Worm (Caenorhabditis elegans) whole organism, L1 larva: ENCODE results near the gene F54C8.1.

ENCODE experiments used
- C16A3.4 ChIP-seq: fragments of 150-350 bp; optimal IDR thresholded peaks from 2 replicates; lab custom pipeline; 2014; ENCODE audit warnings: missing biosample characterization, missing genetic modification characterization
- F16B12.6 ChIP-seq: fragments of 150-350 bp; optimal IDR thresholded peaks from 2 replicates; lab custom pipeline; 2014; ENCODE audit warnings: missing biosample characterization, missing genetic modification characterization
- alr-1 ChIP-seq: fragments of 200-800 bp; sonication (Bioruptor generic); optimal IDR thresholded peaks from 2 replicates; lab custom pipeline; 2018; ENCODE audit warnings: borderline replicate concordance, mild to moderate bottlenecking, missing genetic modification characterization, missing compliant biosample characterization
- ama-1 ChIP-seq: fragments of 150-350 bp; optimal IDR thresholded peaks from 2 replicates; lab custom pipeline; 2014
- ceh-8 ChIP-seq: fragments of 200-800 bp; sonication (Bioruptor generic); optimal IDR thresholded peaks from 2 replicates; lab custom pipeline; 2018; ENCODE audit warnings: mild to moderate bottlenecking, missing genetic modification characterization, moderate library complexity, missing compliant biosample characterization
- ceh-82 ChIP-seq, 3 experiments: fragments of 150-350 bp in 1 of 3; sonication (generic microtip) in 2 of 3; optimal IDR thresholded peaks; 2 replicates each; lab custom pipeline; 2014 to 2017; ENCODE audit warnings: missing biosample characterization in 3 of 3, missing genetic modification characterization in 3 of 3
- ceh-88 ChIP-seq: fragments of 200-800 bp; sonication (Bioruptor generic); IDR thresholded peaks from 2 replicates; pipeline ENCODE4 v1.3.6; 2022; ENCODE audit warnings: missing genetic modification characterization, missing compliant biosample characterization
- ceh-90 ChIP-seq: sonication (generic microtip); optimal IDR thresholded peaks from 2 replicates; lab custom pipeline; 2016; ENCODE audit warnings: missing genetic modification characterization, missing compliant biosample characterization
- ces-1 ChIP-seq: fragments of 150-350 bp; optimal IDR thresholded peaks from 2 replicates; lab custom pipeline; 2014; ENCODE audit warnings: missing biosample characterization, missing genetic modification reagents, missing genetic modification characterization
- dpl-1 ChIP-seq, 3 experiments: fragments of 150-350 bp in 2 of 3; sonication (generic microtip) in 1 of 3; optimal IDR thresholded peaks; 2 replicates each; lab custom pipeline; 2014 to 2017; ENCODE audit warnings: missing biosample characterization in 3 of 3, missing genetic modification characterization in 3 of 3, missing genetic modification reagents in 3 of 3
- dsc-1 ChIP-seq: sonication (generic microtip); optimal IDR thresholded peaks from 2 replicates; lab custom pipeline; 2016; ENCODE audit warnings: mild to moderate bottlenecking, missing genetic modification characterization, missing compliant biosample characterization
- efl-1 ChIP-seq, 4 experiments: fragments of 150-350 bp; optimal IDR thresholded peaks in 3 of 4; peaks in 1 of 4; 1 replicate in 1 of 4; 2 replicates in 3 of 4; lab custom pipeline; 2014; ENCODE audit warnings: missing biosample characterization in 2 of 4, missing genetic modification characterization in 2 of 4, missing genetic modification reagents in 2 of 4
- efl-3 ChIP-seq: fragments of 200-800 bp; sonication (Bioruptor generic); optimal IDR thresholded peaks from 2 replicates; lab custom pipeline; 2018; ENCODE audit warnings: mild to moderate bottlenecking, missing genetic modification characterization, missing compliant biosample characterization
- elt-2 ChIP-seq: sonication (generic microtip); optimal IDR thresholded peaks from 2 replicates; lab custom pipeline; 2016; ENCODE audit warnings: missing genetic modification characterization, mild to moderate bottlenecking, inconsistent platforms, missing compliant biosample characterization, missing genetic modification reagents
- elt-3 ChIP-seq, 6 experiments: fragments of 150-350 bp in 1 of 6; sonication (generic microtip); optimal IDR thresholded peaks; 2 replicates each; lab custom pipeline; 2017 to 2018; ENCODE audit warnings: missing biosample characterization in 6 of 6, missing genetic modification characterization in 6 of 6, inconsistent platforms in 1 of 6
- fkh-8 ChIP-seq: sonication (generic microtip); optimal IDR thresholded peaks from 2 replicates; lab custom pipeline; 2016; ENCODE audit warnings: mild to moderate bottlenecking, missing genetic modification characterization, missing compliant biosample characterization
- fos-1 ChIP-seq: fragments of 150-350 bp; optimal IDR thresholded peaks from 2 replicates; lab custom pipeline; 2014; ENCODE audit warnings: missing biosample characterization, missing genetic modification characterization
- grh-1 ChIP-seq: fragments of 200-800 bp; sonication (Bioruptor generic); IDR thresholded peaks from 2 replicates; pipeline ENCODE4 v1.3.6; 2022; ENCODE audit warnings: missing genetic modification reagents, missing genetic modification characterization, missing compliant biosample characterization
- hlh-4 ChIP-seq: sonication (generic microtip); optimal IDR thresholded peaks from 2 replicates; lab custom pipeline; 2016; ENCODE audit warnings: mild to moderate bottlenecking, missing genetic modification characterization, missing compliant biosample characterization
- irx-1 ChIP-seq: sonication (generic microtip); optimal IDR thresholded peaks from 2 replicates; lab custom pipeline; 2016; ENCODE audit warnings: missing genetic modification characterization, missing compliant biosample characterization
- jun-1 ChIP-seq: fragments of 150-350 bp; optimal IDR thresholded peaks from 2 replicates; lab custom pipeline; 2014; ENCODE audit warnings: missing biosample characterization, missing genetic modification reagents, missing genetic modification characterization
- lin-13 ChIP-seq: fragments of 150-350 bp; optimal IDR thresholded peaks from 2 replicates; lab custom pipeline; 2014; ENCODE audit warnings: missing biosample characterization, missing genetic modification reagents, missing genetic modification characterization
- lin-15B ChIP-seq: fragments of 150-350 bp; sonication (generic microtip); optimal IDR thresholded peaks from 3 replicates; lab custom pipeline; 2014; ENCODE audit warnings: missing biosample characterization, missing genetic modification characterization
- lin-35 ChIP-seq, 2 experiments: fragments of 150-350 bp; optimal IDR thresholded peaks; 2 replicates each; lab custom pipeline; 2014; ENCODE audit warnings: missing biosample characterization in 2 of 2, missing genetic modification characterization in 2 of 2, missing genetic modification reagents in 2 of 2
- lin-39 ChIP-seq: fragments of 150-350 bp; optimal IDR thresholded peaks from 2 replicates; lab custom pipeline; 2014; ENCODE audit warnings: missing biosample characterization, missing genetic modification reagents, missing genetic modification characterization
- lsy-2 ChIP-seq, 2 experiments: fragments of 150-350 bp; optimal IDR thresholded peaks; 2 replicates each; lab custom pipeline; 2014; ENCODE audit warnings: missing biosample characterization in 2 of 2, missing genetic modification characterization in 2 of 2
- mep-1 ChIP-seq: fragments of 150-350 bp; optimal IDR thresholded peaks from 2 replicates; lab custom pipeline; 2014; ENCODE audit warnings: missing biosample characterization, missing genetic modification characterization
- nhr-11 ChIP-seq: fragments of 150-350 bp; optimal IDR thresholded peaks from 2 replicates; lab custom pipeline; 2014; ENCODE audit warnings: missing biosample characterization, missing genetic modification characterization
- nhr-12 ChIP-seq: sonication (generic microtip); optimal IDR thresholded peaks from 2 replicates; lab custom pipeline; 2017; ENCODE audit warnings: missing biosample characterization, missing genetic modification characterization
- nhr-19 ChIP-seq: fragments of 200-800 bp; sonication (Bioruptor generic); conservative IDR thresholded peaks from 2 replicates; pipeline ENCODE4 v1.3.6; 2022; ENCODE audit warnings: missing genetic modification characterization, missing compliant biosample characterization
- nhr-20 ChIP-seq: sonication (generic microtip); optimal IDR thresholded peaks from 2 replicates; lab custom pipeline; 2016; ENCODE audit warnings: mild to moderate bottlenecking, missing genetic modification characterization, missing compliant biosample characterization
- nhr-237 ChIP-seq: fragments of 150-350 bp; optimal IDR thresholded peaks from 2 replicates; lab custom pipeline; 2014; ENCODE audit warnings: missing biosample characterization, missing genetic modification characterization
- nhr-28 ChIP-seq: fragments of 150-350 bp; optimal IDR thresholded peaks from 2 replicates; lab custom pipeline; 2014; ENCODE audit warnings: missing biosample characterization, missing genetic modification characterization
- nhr-47 ChIP-seq: sonication (generic microtip); optimal IDR thresholded peaks from 2 replicates; lab custom pipeline; 2016; ENCODE audit warnings: mild to moderate bottlenecking, missing genetic modification characterization, moderate library complexity, missing compliant biosample characterization
- nhr-77 ChIP-seq: fragments of 150-350 bp; optimal IDR thresholded peaks from 2 replicates; lab custom pipeline; 2014; ENCODE audit warnings: missing biosample characterization, missing genetic modification characterization
- nhr-85 ChIP-seq: sonication (generic microtip); peaks from one replicate; lab custom pipeline; 2016; ENCODE audit warnings: missing genetic modification characterization, inconsistent platforms, missing compliant biosample characterization
- nhr-90 ChIP-seq: sonication (generic microtip); optimal IDR thresholded peaks from 2 replicates; lab custom pipeline; 2016; ENCODE audit warnings: mild to moderate bottlenecking, missing genetic modification characterization, missing compliant biosample characterization; ENCODE audit not compliant: poor library complexity
- pag-3 ChIP-seq: sonication (generic microtip); optimal IDR thresholded peaks from 2 replicates; lab custom pipeline; 2017; ENCODE audit warnings: missing genetic modification characterization, mild to moderate bottlenecking, missing compliant biosample characterization, antibody characterized with exemption, borderline replicate concordance; ENCODE audit not compliant: insufficient read depth
- pax-3 ChIP-seq: fragments of 200-800 bp; sonication (Bioruptor generic); optimal IDR thresholded peaks from 2 replicates; lab custom pipeline; 2018; ENCODE audit warnings: mild to moderate bottlenecking, missing genetic modification characterization, moderate library complexity, missing compliant biosample characterization
- pqm-1 ChIP-seq: sonication (generic microtip); optimal IDR thresholded peaks from 3 replicates; lab custom pipeline; 2017; ENCODE audit warnings: missing biosample characterization, missing genetic modification characterization
- rnt-1 ChIP-seq: sonication (generic microtip); optimal IDR thresholded peaks from 2 replicates; lab custom pipeline; 2016; ENCODE audit warnings: mild to moderate bottlenecking, missing genetic modification characterization, moderate library complexity, missing compliant biosample characterization
- sox-4 ChIP-seq: sonication (generic microtip); optimal IDR thresholded peaks from 2 replicates; lab custom pipeline; 2016; ENCODE audit warnings: missing genetic modification characterization, missing compliant biosample characterization
- sptf-1 ChIP-seq: fragments of 150-350 bp; optimal IDR thresholded peaks from 2 replicates; lab custom pipeline; 2014; ENCODE audit warnings: missing biosample characterization, missing genetic modification characterization
- tbx-2 ChIP-seq: sonication (generic microtip); optimal IDR thresholded peaks from 2 replicates; lab custom pipeline; 2016; ENCODE audit warnings: missing genetic modification characterization, missing compliant biosample characterization
- unc-62 ChIP-seq: fragments of 150-350 bp; optimal IDR thresholded peaks from 2 replicates; lab custom pipeline; 2014; ENCODE audit warnings: missing biosample characterization, missing genetic modification reagents, missing genetic modification characterization
- unc-86 ChIP-seq: sonication (generic microtip); optimal IDR thresholded peaks from 2 replicates; lab custom pipeline; 2016; ENCODE audit warnings: missing genetic modification characterization, missing compliant biosample characterization
- zag-1 ChIP-seq: fragments of 150-350 bp; optimal IDR thresholded peaks from 2 replicates; lab custom pipeline; 2014; ENCODE audit warnings: missing biosample characterization, missing genetic modification characterization
- zip-4 ChIP-seq: fragments of 200-800 bp; sonication (Bioruptor generic); optimal IDR thresholded peaks from 2 replicates; lab custom pipeline; 2018; ENCODE audit warnings: mild to moderate bottlenecking, missing genetic modification characterization, moderate library complexity, missing compliant biosample characterization

The F54C8.1 gene

DNA sequence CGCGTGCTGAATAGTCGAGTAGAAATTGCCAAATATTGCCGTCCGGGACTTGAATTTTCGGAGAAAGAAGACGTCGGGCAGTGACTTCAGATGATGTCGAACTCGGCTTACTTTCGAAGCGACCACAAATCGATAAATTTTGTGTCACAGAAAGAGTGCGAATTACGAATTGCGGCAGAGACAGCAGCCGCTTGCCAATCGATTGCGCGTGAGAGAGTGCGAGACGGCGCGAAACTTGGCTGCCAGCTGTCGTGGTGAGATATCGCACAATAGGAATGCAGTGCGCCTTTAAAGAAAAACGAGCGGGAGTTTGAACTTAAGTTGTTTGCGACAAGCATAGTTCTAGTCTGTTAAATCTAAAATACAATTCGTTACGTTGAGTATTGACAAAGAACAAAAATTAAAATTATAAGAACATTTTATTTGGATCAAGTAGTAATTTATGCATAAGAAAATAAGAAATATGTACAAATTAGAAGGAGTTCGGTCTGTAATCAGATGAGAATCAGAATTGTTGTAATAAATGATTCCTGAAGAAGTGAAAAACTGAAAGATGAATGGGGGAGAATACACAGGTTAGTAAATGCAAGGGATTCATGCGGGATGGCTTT is 4.0 kb downstream of the F54C8.1 start, which contains the start of gene pir-2 (continued):
- TF ChIP-seq grh-1 (GFP tag; lab: Robert Waterston, UW) (peak; percentile 58), fos-1 (peak; percentile 83), pqm-1 (tag; lab: Kevin White, UChicago) (no peak), zag-1 (tag; lab: Kevin White, UChicago) (no peak), elt-2 (tag; lab: Kevin White, UChicago) (peak; percentile 11), dpl-1 (GFP tag; optimal IDR thresholded peaks at IDR 0.05; lab: Kevin White, UChicago) (peak; percentile 93 to 94 (median 94)), lsy-2 (tag; optimal IDR thresholded peaks at IDR 0.05; lab: Kevin White, UChicago) (peak; percentile 92 to 96), unc-86 (tag; lab: Kevin White, UChicago) (peak; percentile 85), ama-1 (lab: Kevin White, UChicago) (no peak), nhr-28 (tag; lab: Kevin White, UChicago) (no peak), nhr-237 (peak; percentile 41), sptf-1 (tag; lab: Kevin White, UChicago) (no peak), ceh-8 (GFP tag; lab: Kevin White, UChicago) (peak; percentile 19), irx-1 (peak; percentile 56), alr-1 (tag; lab: Kevin White, UChicago) (no peak), nhr-47 (tag; lab: Kevin White, UChicago) (peak; percentile 88), hlh-4 (no peak), mep-1 (tag; lab: Kevin White, UChicago) (peak; percentile 89), ceh-82 (tag; optimal IDR thresholded peaks at IDR 0.05; lab: Kevin White, UChicago) (peak; percentile 58 to 91 (median 81)), pax-3 (no peak), lin-13 (peak; percentile 77), tbx-2 (tag; lab: Kevin White, UChicago) (peak; percentile 88), nhr-85 (tag; lab: Kevin White, UChicago) (peak; percentile 85), nhr-11 (tag; lab: Kevin White, UChicago) (peak; percentile 25), lin-39 (tag; lab: Kevin White, UChicago) (peak; percentile 40), nhr-20 (tag; lab: Kevin White, UChicago) (peak; percentile 82), dsc-1 (tag; lab: Kevin White, UChicago) (peak; percentile 57), efl-1 (optimal IDR thresholded peaks at IDR 0.05; lab: Kevin White, UChicago) (peak; percentile 94 to 96), efl-1 (GFP tag; optimal IDR thresholded peaks at IDR 0.05 in 1 of 2; lab: Kevin White, UChicago) (peak; percentile 94 to 99), fkh-8 (tag; lab: Kevin White, UChicago) (peak; percentile 80), nhr-90 (peak; percentile 70), unc-62 (no peak), jun-1 (peak; percentile 84), elt-3 (tag; optimal IDR thresholded peaks at IDR 0.05; lab: Kevin White, UChicago) (peak in 1 of 6 experiments; percentile 43), pag-3 (tag; lab: Kevin White, UChicago) (no peak), sox-4 (tag; lab: Kevin White, UChicago) (no peak), zip-4 (GFP tag; lab: Kevin White, UChicago) (peak; percentile 48), ces-1 (GFP tag; lab: Kevin White, UChicago) (no peak), lin-15B (tag; lab: Kevin White, UChicago) (peak; percentile 76), C16A3.4 (tag; lab: Kevin White, UChicago) (peak; percentile 84), nhr-12 (tag; lab: Kevin White, UChicago) (no peak), ceh-88 (peak; percentile 64; the same call in 1 of the 2 replicates), nhr-19 (GFP tag; lab: Robert Waterston, UW) (peak; percentile 85), rnt-1 (tag; lab: Kevin White, UChicago) (peak; percentile 91), efl-3 (GFP tag; lab: Kevin White, UChicago) (no peak), F16B12.6 (tag; lab: Kevin White, UChicago) (peak; percentile 68), ceh-90 (tag; lab: Kevin White, UChicago) (no peak), lin-35 (GFP tag; optimal IDR thresholded peaks at IDR 0.05; lab: Kevin White, UChicago) (peak; percentile 97), nhr-77 (tag; lab: Kevin White, UChicago) (peak; percentile 75)
